Fruit fly (Drosophila melanogaster) whole organism, wandering third instar larva: Measurements from ENCODE around the gene Jig.

Source experiments
- Abd-B ChIP-seq: fragments of >200 bp; optimal IDR thresholded peaks from 2 replicates; lab custom pipeline; 2017; ENCODE audit warnings: missing biosample characterization, missing genetic modification characterization
- CG32264 ChIP-seq: fragments of 200-800 bp; sonication (Bioruptor generic); optimal IDR thresholded peaks from 2 replicates; lab custom pipeline; 2016; ENCODE audit warnings: missing biosample characterization, missing genetic modification characterization
- CG9705 ChIP-seq: fragments of 200-800 bp; sonication (Bioruptor generic); optimal IDR thresholded peaks from 2 replicates; lab custom pipeline; 2018; ENCODE audit warnings: missing biosample characterization, mild to moderate bottlenecking, missing genetic modification characterization
- Dif ChIP-seq: fragments of 200-275, 200-300 bp; sonication (Bioruptor generic); optimal IDR thresholded peaks from 2 replicates; lab custom pipeline; 2018; ENCODE audit warnings: missing biosample characterization, missing genetic modification characterization; ENCODE audit not compliant: partially characterized antibody
- GATAd ChIP-seq: sonication (Bioruptor generic); optimal IDR thresholded peaks from 2 replicates; lab custom pipeline; 2016; ENCODE audit warnings: missing biosample characterization, missing genetic modification characterization
- HLH106 ChIP-seq: fragments of 200-800 bp; optimal IDR thresholded peaks from 3 replicates; lab custom pipeline; 2019; ENCODE audit warnings: missing biosample characterization, mild to moderate bottlenecking, missing genetic modification characterization, moderate library complexity
- Hnf4 ChIP-seq: fragments of 200-800 bp; sonication (Bioruptor generic); optimal IDR thresholded peaks from 2 replicates; lab custom pipeline; 2016; ENCODE audit warnings: missing biosample characterization, mild to moderate bottlenecking, missing genetic modification characterization
- Hr78 ChIP-seq: fragments of >200 bp; optimal IDR thresholded peaks from 2 replicates; lab custom pipeline; 2017; ENCODE audit warnings: missing biosample characterization, missing genetic modification characterization
- Hr83 ChIP-seq: fragments of 200-300 bp; sonication (Bioruptor generic); optimal IDR thresholded peaks from 2 replicates; lab custom pipeline; 2016; ENCODE audit warnings: missing biosample characterization, mild to moderate bottlenecking, missing genetic modification characterization, moderate library complexity; ENCODE audit not compliant: poor library complexity, severe bottlenecking
- Jra ChIP-seq: sonication (Bioruptor generic); optimal IDR thresholded peaks from 2 replicates; lab custom pipeline; 2016; ENCODE audit warnings: missing biosample characterization, missing genetic modification characterization
- Myc ChIP-seq: fragments of >200 bp; optimal IDR thresholded peaks from 2 replicates; lab custom pipeline; 2017
- N ChIP-seq: fragments of >200 bp; optimal IDR thresholded peaks from 2 replicates; lab custom pipeline; 2018; ENCODE audit warnings: missing biosample characterization, missing external identifiers, missing genetic modification characterization
- OdsH ChIP-seq: fragments of 200-800 bp; sonication (Bioruptor generic); optimal IDR thresholded peaks from 2 replicates; lab custom pipeline; 2016; ENCODE audit warnings: missing biosample characterization, mild to moderate bottlenecking, missing genetic modification characterization
- Sp1 ChIP-seq: fragments of 200-800 bp; sonication (Bioruptor generic); optimal IDR thresholded peaks from 3 replicates; lab custom pipeline; 2019; ENCODE audit warnings: missing biosample characterization, mild to moderate bottlenecking, missing genetic modification characterization, moderate library complexity
- Vsx2 ChIP-seq: fragments of 200-300, 225-300 bp; sonication (Bioruptor generic); optimal IDR thresholded peaks from 2 replicates; lab custom pipeline; 2018; ENCODE audit warnings: missing biosample characterization, missing genetic modification characterization; ENCODE audit not compliant: partially characterized antibody
- br ChIP-seq: fragments of 200-800 bp; sonication (Bioruptor generic); optimal IDR thresholded peaks from 2 replicates; lab custom pipeline; 2016; ENCODE audit warnings: missing biosample characterization, missing genetic modification characterization
- dl ChIP-seq, 2 experiments: fragments of 175-275, 200-275 bp in 1 of 2; fragments of 200-275 bp in 1 of 2; sonication (Bioruptor generic); optimal IDR thresholded peaks; lab custom pipeline; 2018; ENCODE audit warnings: mild to moderate bottlenecking in 2 of 2, missing biosample characterization in 2 of 2, missing genetic modification characterization in 2 of 2, moderate library complexity in 2 of 2; ENCODE audit not compliant: partially characterized antibody in 2 of 2, insufficient read depth in 1 of 2
- dmrt93B ChIP-seq: fragments of 200-800 bp; sonication (Bioruptor generic); optimal IDR thresholded peaks from 2 replicates; lab custom pipeline; 2018; ENCODE audit warnings: missing biosample characterization, mild to moderate bottlenecking, missing genetic modification characterization
- ey ChIP-seq: fragments of 200-800 bp; sonication (Bioruptor generic); optimal IDR thresholded peaks from 2 replicates; lab custom pipeline; 2016; ENCODE audit warnings: missing biosample characterization, missing genetic modification characterization
- foxo ChIP-seq, 2 experiments: fragments of 200-800 bp; sonication (Bioruptor generic); optimal IDR thresholded peaks; 2 replicates in 1 of 2; 3 replicates in 1 of 2; lab custom pipeline; 2016 to 2017; ENCODE audit warnings: missing biosample characterization in 2 of 2, missing genetic modification characterization in 2 of 2
- fru ChIP-seq: fragments of 200-800 bp; sonication (Bioruptor generic); optimal IDR thresholded peaks from 3 replicates; lab custom pipeline; 2016; ENCODE audit warnings: missing biosample characterization, mild to moderate bottlenecking, missing genetic modification characterization
- jim ChIP-seq: fragments of 175-275, 200-325 bp; sonication (Bioruptor generic); optimal IDR thresholded peaks from 2 replicates; lab custom pipeline; 2016; ENCODE audit warnings: missing biosample characterization, mild to moderate bottlenecking, missing genetic modification characterization
- lola ChIP-seq: fragments of >200 bp; optimal IDR thresholded peaks from 2 replicates; lab custom pipeline; 2017; ENCODE audit warnings: missing biosample characterization, missing genetic modification characterization
- pan ChIP-seq: fragments of >200 bp; optimal IDR thresholded peaks from 2 replicates; lab custom pipeline; 2017
- sage ChIP-seq: fragments of 200-800 bp; sonication (Bioruptor generic); optimal IDR thresholded peaks from 2 replicates; lab custom pipeline; 2016; ENCODE audit warnings: missing biosample characterization, mild to moderate bottlenecking, missing genetic modification characterization
- tai ChIP-seq: sonication (Bioruptor generic); optimal IDR thresholded peaks from 2 replicates; lab custom pipeline; 2016; ENCODE audit warnings: missing biosample characterization, missing genetic modification characterization
- usp ChIP-seq: fragments of >200 bp; optimal IDR thresholded peaks from 2 replicates; lab custom pipeline; 2017; ENCODE audit warnings: missing biosample characterization, missing genetic modification characterization
- woc ChIP-seq: sonication (Bioruptor generic); optimal IDR thresholded peaks from 2 replicates; lab custom pipeline; 2016; ENCODE audit warnings: missing biosample characterization, mild to moderate bottlenecking, missing genetic modification characterization

The Jig gene

dm6 chr3R:14580045-14580579, 19.4 kb downstream of the Jig start:
- TF ChIP-seq Hr78 (GFP tag; lab: Kevin White, UChicago), result no peak
- no peak for TF ChIP-seq jim (GFP tag; lab: Kevin White, UChicago)
- TF ChIP-seq Abd-B (GFP tag; lab: Kevin White, UChicago), result no peak
- TF ChIP-seq br, result no peak
- TF ChIP-seq lola (GFP tag; lab: Kevin White, UChicago), result no peak
- no peak for TF ChIP-seq Myc
- TF ChIP-seq foxo (GFP tag; optimal IDR thresholded peaks at IDR 0.05; lab: Kevin White, UChicago), result no peak
- no peak for TF ChIP-seq ey (GFP tag; lab: Kevin White, UChicago)
- TF ChIP-seq CG9705 (GFP tag; lab: Kevin White, UChicago), result no peak
- no peak for TF ChIP-seq Hr83 (GFP tag; lab: Kevin White, UChicago)
- no peak for TF ChIP-seq Sp1 (GFP tag; lab: Kevin White, UChicago)
- TF ChIP-seq HLH106 (tag; lab: Kevin White, UChicago), result no peak
- no peak for TF ChIP-seq woc (GFP tag; lab: Kevin White, UChicago)
- TF ChIP-seq Dif (GFP tag; lab: Kevin White, UChicago), result no peak
- TF ChIP-seq sage (GFP tag; lab: Kevin White, UChicago), result no peak
- TF ChIP-seq CG32264, result no peak
- no peak for TF ChIP-seq dl (GFP tag; optimal IDR thresholded peaks at IDR 0.05; lab: Kevin White, UChicago; ENCODE audit: insufficient read depth in 1 of 2, partially characterized antibody in 2 of 2)
- no peak for TF ChIP-seq tai (GFP tag; lab: Kevin White, UChicago)
- no peak for TF ChIP-seq pan (lab: Kevin White, UChicago)
- TF ChIP-seq N (GFP tag; lab: Kevin White, UChicago), result no peak

- TF ChIP-seq usp (GFP tag; lab: Kevin White, UChicago), result no peak
- TF ChIP-seq jim (GFP tag; lab: Kevin White, UChicago), result no peak
- no peak for TF ChIP-seq br
- TF ChIP-seq dmrt93B (GFP tag; lab: Kevin White, UChicago), result no peak
- TF ChIP-seq tai (GFP tag; lab: Kevin White, UChicago), result no peak
- TF ChIP-seq Jra (GFP tag; lab: Kevin White, UChicago), result no peak
- no peak for TF ChIP-seq Sp1 (GFP tag; lab: Kevin White, UChicago)
- TF ChIP-seq ey (GFP tag; lab: Kevin White, UChicago), result no peak
- TF ChIP-seq fru (GFP tag; lab: Kevin White, UChicago), result no peak
- no peak for TF ChIP-seq HLH106 (tag; lab: Kevin White, UChicago)
- TF ChIP-seq sage (GFP tag; lab: Kevin White, UChicago), result no peak
- TF ChIP-seq Hnf4 (GFP tag; lab: Kevin White, UChicago), result no peak
- no peak for TF ChIP-seq Hr83 (GFP tag; lab: Kevin White, UChicago)
- no peak for TF ChIP-seq Vsx2 (GFP tag; lab: Kevin White, UChicago)
- no peak for TF ChIP-seq Myc
- TF ChIP-seq Abd-B (GFP tag; lab: Kevin White, UChicago), result no peak
- no peak for TF ChIP-seq OdsH (GFP tag; lab: Kevin White, UChicago)
These were observed 26.0 kb downstream of the Jig start for dm6 chr3R:14586480-14587443.

dm6 chr3R:14589483-14589882, 28.7 kb downstream of the Jig start:
- TF ChIP-seq HLH106 (tag; lab: Kevin White, UChicago) (no peak), N (GFP tag; lab: Kevin White, UChicago) (no peak), Hr78 (GFP tag; lab: Kevin White, UChicago) (no peak), GATAd (GFP tag; lab: Kevin White, UChicago) (no peak), CG32264 (no peak), usp (GFP tag; lab: Kevin White, UChicago) (no peak), Vsx2 (GFP tag; lab: Kevin White, UChicago) (no peak), Hnf4 (GFP tag; lab: Kevin White, UChicago) (no peak), br (no peak), Abd-B (GFP tag; lab: Kevin White, UChicago) (no peak), woc (GFP tag; lab: Kevin White, UChicago) (no peak)
